Worm (Caenorhabditis elegans): ENCODE results near the gene cyp-13A4.

DNA sequence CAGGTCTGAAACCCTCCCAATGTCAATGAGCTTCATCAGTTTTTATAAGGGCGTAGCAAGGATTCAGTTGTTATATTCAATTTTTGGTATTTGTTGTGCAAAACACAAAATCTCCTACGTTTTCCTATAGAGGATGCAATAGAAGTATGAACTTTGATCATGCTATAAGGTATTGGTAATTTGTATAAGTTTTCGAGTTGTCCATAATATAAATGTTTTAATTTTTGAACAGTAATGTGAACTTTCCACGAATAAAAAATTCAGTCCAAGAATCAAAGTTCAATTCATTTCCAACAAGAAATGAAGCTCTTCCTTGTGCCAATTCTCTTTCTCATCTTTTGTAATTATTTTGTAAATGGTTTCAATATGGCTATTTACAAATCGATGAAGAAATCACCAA lies 33.5 kb upstream of the cyp-13A4 start, which contains the start of gene ZK938.12:
- no peak for TF ChIP-seq him-1 (tag; optimal IDR thresholded peaks at IDR 0.05)
- TF ChIP-seq dao-5 (tag; optimal IDR thresholded peaks at IDR 0.05): no peak
